Worm (Caenorhabditis elegans): Measurements from ENCODE around the gene tmem-258.

DNA sequence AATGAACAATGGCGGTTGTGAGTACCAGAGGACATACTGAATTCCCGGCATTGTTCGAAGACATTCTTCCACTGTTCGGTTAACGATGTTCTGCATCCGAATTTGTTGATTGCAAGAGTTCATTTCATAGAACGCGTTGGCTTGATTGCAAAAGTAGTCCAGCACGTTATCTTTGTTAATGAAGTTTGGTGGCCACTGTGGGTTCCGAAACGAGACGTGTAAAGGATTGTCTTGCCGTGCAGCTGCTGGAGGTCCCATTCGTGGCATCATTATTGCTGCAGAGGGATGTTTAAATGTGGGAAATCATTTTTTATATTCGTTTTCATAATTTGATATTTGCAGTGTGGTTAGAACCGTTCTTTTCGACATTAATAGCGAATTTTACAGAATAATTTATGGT lies 3.6 kb upstream of the tmem-258 start, which contains the start of gene mdt-6:
- TF ChIP-seq nhr-43 (tag; optimal IDR thresholded peaks at IDR 0.05; ENCODE audit: poor library complexity, severe bottlenecking) (no peak), lin-15B (tag; optimal IDR thresholded peaks at IDR 0.05) (no peak), nhr-12 (tag; optimal IDR thresholded peaks at IDR 0.05) (no peak), pqm-1 (tag; optimal IDR thresholded peaks at IDR 0.05) (no peak), fkh-2 (tag; optimal IDR thresholded peaks at IDR 0.05) (no peak), ceh-82 (tag; optimal IDR thresholded peaks at IDR 0.05) (no peak), nhr-25 (tag; optimal IDR thresholded peaks at IDR 0.05) (no peak), ceh-9 (tag; optimal IDR thresholded peaks at IDR 0.05) (no peak)
